Worm (Caenorhabditis elegans): ENCODE data around the gene C25F9.9.

DNA sequence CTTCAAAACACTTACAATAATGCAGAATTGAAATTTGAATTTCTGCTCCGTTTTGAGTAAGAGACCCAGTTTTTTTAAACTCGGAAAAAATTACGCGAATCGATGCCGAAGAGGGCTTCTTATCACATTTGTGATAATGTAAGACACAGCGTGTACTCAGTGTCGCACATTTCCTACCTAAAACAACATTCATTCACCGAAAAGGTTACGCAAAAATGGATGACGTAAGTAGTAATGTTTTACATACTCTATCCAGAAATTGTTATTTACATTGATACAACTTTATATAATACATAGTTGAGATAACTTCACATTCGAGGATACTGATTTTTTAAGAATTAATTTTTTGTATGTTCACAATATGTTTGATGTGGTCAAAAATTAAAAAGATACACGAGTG is at the start of gene C25F9.9, which contains the start of gene C25F9.4:
- TF ChIP-seq dao-5 (tag; optimal IDR thresholded peaks at IDR 0.05): no peak
- no peak for TF ChIP-seq him-1 (tag; optimal IDR thresholded peaks at IDR 0.05)

All from whole organism, L4/young adult.